In genomic region chrX:715383-715782, dm6 we compare ENCODE assay signal across 3 fruit fly cellular contexts.
TF ChIP-seq lines count a peak whose summit lies in the region.

No protein-coding gene starts in this region.

- TF ChIP-seq CTCF in whole organism, embryonic (GFP tag; optimal IDR thresholded peaks at IDR 0.05; lab: Kevin White, UChicago), result no peak

TF ChIP-seq in whole organism, embryonic, 481 proteins besides CTCF, POLR2A, EP300 and RAD21:
- TF ChIP-seq B-H2 (GFP tag; optimal IDR thresholded peaks at IDR 0.05; lab: Kevin White, UChicago) (no peak), CG3847 (GFP tag; IDR thresholded peaks at IDR 0.05; lab: Robert Waterston, UW) (no peak), Drgx (GFP tag; IDR thresholded peaks at IDR 0.05; lab: Robert Waterston, UW) (peak; percentile 62), Lim3 (GFP tag; IDR thresholded peaks at IDR 0.05; lab: Robert Waterston, UW) (no peak)

TF ChIP-seq in whole organism, prepupa, 60 proteins besides CTCF, POLR2A, EP300 and RAD21:
- no peak for TF ChIP-seq CG11762 (GFP tag; optimal IDR thresholded peaks at IDR 0.05; lab: Kevin White, UChicago; ENCODE audit: insufficient read depth)
- no peak for TF ChIP-seq Hr39 (GFP tag; optimal IDR thresholded peaks at IDR 0.05; lab: Kevin White, UChicago)
- no peak for TF ChIP-seq esn (GFP tag; optimal IDR thresholded peaks at IDR 0.05; lab: Kevin White, UChicago)
- no peak for TF ChIP-seq salr (GFP tag; optimal IDR thresholded peaks at IDR 0.05; lab: Kevin White, UChicago)
- no peak for TF ChIP-seq acj6 (GFP tag; optimal IDR thresholded peaks at IDR 0.05; lab: Kevin White, UChicago)
- no peak for TF ChIP-seq CG8319 (GFP tag; optimal IDR thresholded peaks at IDR 0.05; lab: Kevin White, UChicago)
- TF ChIP-seq spab (GFP tag; optimal IDR thresholded peaks at IDR 0.05; lab: Kevin White, UChicago), result no peak
- TF ChIP-seq ss (GFP tag; optimal IDR thresholded peaks at IDR 0.05; lab: Kevin White, UChicago), result no peak
- TF ChIP-seq CG6276 (GFP tag; optimal IDR thresholded peaks at IDR 0.05; lab: Kevin White, UChicago), result peak; percentile 44
- TF ChIP-seq lz (GFP tag; optimal IDR thresholded peaks at IDR 0.05; lab: Kevin White, UChicago), result no peak
- TF ChIP-seq CG31627 (GFP tag; optimal IDR thresholded peaks at IDR 0.05; lab: Kevin White, UChicago), result no peak
- TF ChIP-seq CG4318 (GFP tag; optimal IDR thresholded peaks at IDR 0.05; lab: Kevin White, UChicago), result peak; percentile 9
- no peak for TF ChIP-seq CG34406 (GFP tag; optimal IDR thresholded peaks at IDR 0.05; lab: Kevin White, UChicago)
- no peak for TF ChIP-seq fd85E (GFP tag; optimal IDR thresholded peaks at IDR 0.05; lab: Kevin White, UChicago)
- TF ChIP-seq CG9139 (GFP tag; optimal IDR thresholded peaks at IDR 0.05; lab: Kevin White, UChicago), result no peak
- TF ChIP-seq Met (GFP tag; optimal IDR thresholded peaks at IDR 0.05; lab: Kevin White, UChicago), result no peak
- TF ChIP-seq dac (GFP tag; optimal IDR thresholded peaks at IDR 0.05; lab: Kevin White, UChicago), result peak; percentile 28
- TF ChIP-seq Blimp-1 (GFP tag; optimal IDR thresholded peaks at IDR 0.05; lab: Kevin White, UChicago), result no peak
- no peak for TF ChIP-seq OdsH (GFP tag; optimal IDR thresholded peaks at IDR 0.05; lab: Kevin White, UChicago)
- TF ChIP-seq CG7368 (GFP tag; optimal IDR thresholded peaks at IDR 0.05; lab: Kevin White, UChicago), result no peak
- TF ChIP-seq svp (GFP tag; lab: Kevin White, UChicago), result no peak
- peak; percentile 68 for TF ChIP-seq Eip78C (GFP tag; lab: Kevin White, UChicago)
- no peak for TF ChIP-seq fd59A (GFP tag; optimal IDR thresholded peaks at IDR 0.05; lab: Kevin White, UChicago)
- TF ChIP-seq achi (GFP tag; optimal IDR thresholded peaks at IDR 0.05; lab: Kevin White, UChicago), result peak; percentile 14
- TF ChIP-seq Hr38 (GFP tag; optimal IDR thresholded peaks at IDR 0.05; lab: Kevin White, UChicago), result no peak
- TF ChIP-seq Hr4 (GFP tag; optimal IDR thresholded peaks at IDR 0.05; lab: Kevin White, UChicago), result peak; percentile 47
- TF ChIP-seq Sox14 (GFP tag; optimal IDR thresholded peaks at IDR 0.05; lab: Kevin White, UChicago), result peak; percentile 18
- TF ChIP-seq Lpt (GFP tag; optimal IDR thresholded peaks at IDR 0.05; lab: Kevin White, UChicago), result no peak
- TF ChIP-seq CG10631 (GFP tag; optimal IDR thresholded peaks at IDR 0.05; lab: Kevin White, UChicago), result no peak
- no peak for TF ChIP-seq Ets21C (GFP tag; optimal IDR thresholded peaks at IDR 0.05; lab: Kevin White, UChicago)
- TF ChIP-seq dsx (GFP tag; optimal IDR thresholded peaks at IDR 0.05; lab: Kevin White, UChicago; ENCODE audit: poor library complexity, severe bottlenecking), result no peak
- TF ChIP-seq CG8119 (GFP tag; IDR thresholded peaks at IDR 0.05; lab: Robert Waterston, UW), result peak; percentile 56; the same call in 1 of the 3 replicates
- peak; percentile 74 for TF ChIP-seq CG32006 (GFP tag; optimal IDR thresholded peaks at IDR 0.05; lab: Kevin White, UChicago)
- TF ChIP-seq CG6163 (GFP tag; IDR thresholded peaks at IDR 0.05; lab: Robert Waterston, UW), result peak; percentile 21; the same call in 2 of the 3 replicates
- no peak for TF ChIP-seq CG1621 (tag; optimal IDR thresholded peaks at IDR 0.05; lab: Kevin White, UChicago)
- peak; percentile 25 for TF ChIP-seq CG3919 (GFP tag; optimal IDR thresholded peaks at IDR 0.05; lab: Kevin White, UChicago)
- TF ChIP-seq Gug (GFP tag; IDR thresholded peaks at IDR 0.05; lab: Robert Waterston, UW), result 0 out of 2 replicates have a peak, but pooled peaks have one; percentile 10
- no peak for TF ChIP-seq CG16779 (tag; optimal IDR thresholded peaks at IDR 0.05; lab: Kevin White, UChicago)
- no peak for TF ChIP-seq CG6854 (GFP tag; optimal IDR thresholded peaks at IDR 0.05; lab: Kevin White, UChicago)
- TF ChIP-seq eg (GFP tag; IDR thresholded peaks at IDR 0.05; lab: Robert Waterston, UW), result peak; percentile 74
- no peak for TF ChIP-seq Eip93F (GFP tag; optimal IDR thresholded peaks at IDR 0.05; lab: Kevin White, UChicago)
- TF ChIP-seq Sox15 (GFP tag; optimal IDR thresholded peaks at IDR 0.05; lab: Kevin White, UChicago), result no peak
- no peak for TF ChIP-seq Smox (GFP tag; optimal IDR thresholded peaks at IDR 0.05; lab: Kevin White, UChicago)
- peak; percentile 67 for TF ChIP-seq CG15336 (GFP tag; IDR thresholded peaks at IDR 0.05; lab: Robert Waterston, UW)

TF ChIP-seq in whole organism, pupa, 21 proteins besides CTCF, POLR2A, EP300 and RAD21:
- peak; percentile 70; the same call in 2 of the 3 replicates for TF ChIP-seq fd96Ca (GFP tag; IDR thresholded peaks at IDR 0.05; lab: Robert Waterston, UW)
- no peak for TF ChIP-seq CG32121 (GFP tag; IDR thresholded peaks at IDR 0.05; lab: Robert Waterston, UW)
- peak; percentile 71 for TF ChIP-seq CG8301 (tag; optimal IDR thresholded peaks at IDR 0.05; lab: Kevin White, UChicago)
- TF ChIP-seq Pif1B (GFP tag; optimal IDR thresholded peaks at IDR 0.05; lab: Kevin White, UChicago), result peak; percentile 8
- no peak for TF ChIP-seq CG9948 (tag; optimal IDR thresholded peaks at IDR 0.05; lab: Kevin White, UChicago)
- TF ChIP-seq rn (GFP tag; IDR thresholded peaks at IDR 0.05; lab: Robert Waterston, UW), result 0 out of 2 replicates have a peak, but pooled peaks have one; percentile 34
- peak; percentile 59 for TF ChIP-seq Ets98B (GFP tag; IDR thresholded peaks at IDR 0.05; lab: Robert Waterston, UW)
- peak; percentile 72 for TF ChIP-seq CG4496 (GFP tag; IDR thresholded peaks at IDR 0.05; lab: Robert Waterston, UW)
- TF ChIP-seq CG14655 (GFP tag; optimal IDR thresholded peaks at IDR 0.05; lab: Kevin White, UChicago), result peak; percentile 63

Comparison
In these comparisons a context has a peak if more than half of its experiments do, and no peak if none do; other contexts are left out.
1. Of the 7 proteins assayed by ChIP-seq in both whole organism, embryonic and whole organism, prepupa: peak only in whole organism, embryonic: none; only in whole organism, prepupa: Gug; in both: none; in neither: 6.